Worm (Caenorhabditis elegans): ENCODE data around the gene C01G10.15.

Gene C01G10.15

ce11 chrV:15055873-15056272 is 31.2 kb downstream of the C01G10.15 start, which contains the start of gene C25D7.16:
C25D7.16 (plus strand) TSS chrV:15056173.
- no peak for TF ChIP-seq rnt-1 (tag; optimal IDR thresholded peaks at IDR 0.05)
- no peak for TF ChIP-seq efl-1 (optimal IDR thresholded peaks at IDR 0.05)
- TF ChIP-seq efl-1 (GFP tag; optimal IDR thresholded peaks at IDR 0.05 in 1 of 2): peak in 1 of 2 experiments; percentile 49

- TF ChIP-seq lin-35 (GFP tag; optimal IDR thresholded peaks at IDR 0.05) (no peak), ceh-63 (GFP tag; optimal IDR thresholded peaks at IDR 0.05) (no peak), hlh-4 (tag; optimal IDR thresholded peaks at IDR 0.05) (no peak), mef-2 (tag; optimal IDR thresholded peaks at IDR 0.05) (no peak), swsn-7 (tag; optimal IDR thresholded peaks at IDR 0.05) (no peak), tlp-1 (tag; optimal IDR thresholded peaks at IDR 0.05) (no peak), tbx-2 (tag; optimal IDR thresholded peaks at IDR 0.05) (no peak), snu-23 (GFP tag; optimal IDR thresholded peaks at IDR 0.05) (no peak), elt-3 (tag; optimal IDR thresholded peaks at IDR 0.05) (no peak), alr-1 (tag; optimal IDR thresholded peaks at IDR 0.05; ENCODE audit: borderline replicate concordance) (no peak), xbp-1 (tag; optimal IDR thresholded peaks at IDR 0.05) (no peak), dsc-1 (tag; optimal IDR thresholded peaks at IDR 0.05) (no peak), irx-1 (tag; optimal IDR thresholded peaks at IDR 0.05) (no peak)
Observed at ce11 chrV:15054733-15055132, 32.4 kb downstream of the C01G10.15 start.

ce11 chrV:15052368-15052767 is 34.7 kb downstream of the C01G10.15 start, which contains the start of the genes fbxa-82 and C25D7.5:
fbxa-82 (minus strand) TSS chrV:15052530.
C25D7.5 (plus strand) TSS chrV:15052650.
- TF ChIP-seq dpl-1 (GFP tag; optimal IDR thresholded peaks at IDR 0.05) (no peak), ces-1 (GFP tag; optimal IDR thresholded peaks at IDR 0.05) (no peak), skn-1 (tag; optimal IDR thresholded peaks at IDR 0.05) (no peak), unc-98 (GFP tag; IDR thresholded peaks at IDR 0.05) (no peak), zag-1 (tag; optimal IDR thresholded peaks at IDR 0.05) (no peak), pqm-1 (tag; optimal IDR thresholded peaks at IDR 0.05) (no peak), irx-1 (tag; optimal IDR thresholded peaks at IDR 0.05) (no peak), aly-2 (tag; optimal IDR thresholded peaks at IDR 0.05) (no peak)

- TF ChIP-seq sup-37 (GFP tag; optimal IDR thresholded peaks at IDR 0.05) (no peak), nhr-237 (tag; optimal IDR thresholded peaks at IDR 0.05) (no peak), F16B12.6 (tag; optimal IDR thresholded peaks at IDR 0.05) (no peak), dsc-1 (tag; optimal IDR thresholded peaks at IDR 0.05) (no peak), mab-9 (GFP tag; IDR thresholded peaks at IDR 0.05) (no peak), egl-13 (tag; optimal IDR thresholded peaks at IDR 0.05) (no peak), C34B4.2 (tag; optimal IDR thresholded peaks at IDR 0.05) (no peak), nhr-77 (tag; optimal IDR thresholded peaks at IDR 0.05) (no peak), ztf-4 (tag; optimal IDR thresholded peaks at IDR 0.05) (no peak)
Observed at ce11 chrV:15051720-15052119, 35.4 kb downstream of the C01G10.15 start.

ce11 chrV:15048107-15048506 is 39.0 kb downstream of the C01G10.15 start, which contains the start of gene sdc-3:
sdc-3 (minus strand) TSS chrV:15048207.
- no peak for TF ChIP-seq F16B12.6 (tag; optimal IDR thresholded peaks at IDR 0.05)
- peak in 2 of 3 experiments; percentile 14 to 46 for TF ChIP-seq dpl-1 (GFP tag; optimal IDR thresholded peaks at IDR 0.05)
- peak; percentile 47 for TF ChIP-seq nhr-85 (tag)
- no peak for TF ChIP-seq unc-98 (GFP tag; IDR thresholded peaks at IDR 0.05)
- TF ChIP-seq efl-1 (optimal IDR thresholded peaks at IDR 0.05): peak; percentile 1 to 39
- TF ChIP-seq efl-1 (GFP tag; optimal IDR thresholded peaks at IDR 0.05 in 1 of 2): peak in 1 of 2 experiments; percentile 29
